Fruit fly (Drosophila melanogaster) whole organism, embryonic: ENCODE measurements around the gene CG14718.

Experiments used
- Asciz ChIP-seq: fragments of 200-800 bp; sonication (Bioruptor generic); optimal IDR thresholded peaks from 2 replicates; lab custom pipeline; 2017; ENCODE audit warnings: missing biosample characterization, mild to moderate bottlenecking, missing genetic modification characterization, missing genetic modification reagents
- Awh ChIP-seq: fragments of 200-800 bp; sonication (Bioruptor generic); IDR thresholded peaks from 2 replicates; pipeline ENCODE4, ENCODE4 v1.3.6; 2022; ENCODE audit warnings: missing biosample characterization, missing genetic modification characterization
- Bdp1 ChIP-seq: fragments of 200-800 bp; sonication (Bioruptor generic); optimal IDR thresholded peaks from 3 replicates; lab custom pipeline; 2016; ENCODE audit warnings: missing biosample characterization, missing genetic modification characterization
- Bgb ChIP-seq: fragments of 200-800 bp; sonication (Bioruptor generic); IDR thresholded peaks from 2 replicates; pipeline ENCODE4 v1.3.6; 2022; ENCODE audit warnings: missing biosample characterization, missing genetic modification characterization; ENCODE audit not compliant: partially characterized antibody
- CG10979 ChIP-seq: fragments of 200-800 bp; sonication (Bioruptor generic); optimal IDR thresholded peaks from 2 replicates; lab custom pipeline; 2018; ENCODE audit warnings: missing biosample characterization, mild to moderate bottlenecking, missing genetic modification characterization, moderate library complexity
- CG11398 ChIP-seq: fragments of 200-800 bp; sonication (Bioruptor generic); optimal IDR thresholded peaks from 2 replicates; lab custom pipeline; 2016; ENCODE audit warnings: missing biosample characterization, missing genetic modification characterization
- CG11456 ChIP-seq: fragments of 200-800 bp; sonication (Bioruptor generic); IDR thresholded peaks from 3 replicates; pipeline ENCODE4 v1.3.6; 2022; ENCODE audit warnings: missing biosample characterization, missing genetic modification characterization
- CG11504 ChIP-seq: fragments of 200-800 bp; sonication (Bioruptor generic); optimal IDR thresholded peaks from 3 replicates; lab custom pipeline; 2019; ENCODE audit warnings: missing biosample characterization, mild to moderate bottlenecking, missing genetic modification characterization, moderate library complexity
- CG12219 ChIP-seq: fragments of 200-800 bp; sonication (Bioruptor generic); optimal IDR thresholded peaks from 3 replicates; lab custom pipeline; 2018; ENCODE audit warnings: missing biosample characterization, mild to moderate bottlenecking, missing genetic modification characterization
- CG1647 ChIP-seq: fragments of 200-800 bp; sonication (Bioruptor generic); optimal IDR thresholded peaks from 3 replicates; lab custom pipeline; 2016; ENCODE audit warnings: missing biosample characterization, missing genetic modification characterization
- CG18011 ChIP-seq: fragments of 200-800 bp; sonication (Bioruptor generic); optimal IDR thresholded peaks from 2 replicates; lab custom pipeline; 2017; ENCODE audit warnings: missing biosample characterization, missing genetic modification characterization, mild to moderate bottlenecking, moderate library complexity, missing genotype
- CG18262 ChIP-seq: fragments of 200-800 bp; optimal IDR thresholded peaks from 3 replicates; lab custom pipeline; 2019; ENCODE audit warnings: missing biosample characterization, mild to moderate bottlenecking, missing genetic modification characterization, moderate library complexity
- CG18764 ChIP-seq: fragments of 200-800 bp; sonication (Bioruptor generic); optimal IDR thresholded peaks from 3 replicates; lab custom pipeline; 2016; ENCODE audit warnings: missing biosample characterization, missing genetic modification characterization
- CG2678 ChIP-seq: fragments of 200-800 bp; sonication (Bioruptor generic); optimal IDR thresholded peaks from 3 replicates; lab custom pipeline; 2019; ENCODE audit warnings: missing biosample characterization, mild to moderate bottlenecking, missing genetic modification characterization, moderate library complexity
- CG4282 ChIP-seq: fragments of 200-800 bp; sonication (Bioruptor generic); optimal IDR thresholded peaks from 2 replicates; lab custom pipeline; 2016; ENCODE audit warnings: missing biosample characterization, missing genetic modification characterization
- CG5953 ChIP-seq: fragments of 200-800 bp; sonication (Bioruptor generic); IDR thresholded peaks from 2 replicates; pipeline ENCODE4 v1.3.6; 2022; ENCODE audit warnings: missing biosample characterization, missing genetic modification characterization
- CG6254 ChIP-seq: fragments of 200-800 bp; sonication (Bioruptor generic); optimal IDR thresholded peaks from 3 replicates; lab custom pipeline; 2017; ENCODE audit warnings: mild to moderate bottlenecking, missing biosample characterization, missing genetic modification reagents, missing genetic modification characterization
- Dad ChIP-seq: fragments of 200-800 bp; sonication (Bioruptor generic); optimal IDR thresholded peaks from 3 replicates; lab custom pipeline; 2016; ENCODE audit warnings: missing biosample characterization, missing genetic modification characterization
- Deaf1 ChIP-seq: fragments of 200-800 bp; optimal IDR thresholded peaks from 3 replicates; lab custom pipeline; 2019; ENCODE audit warnings: missing biosample characterization, mild to moderate bottlenecking, missing genetic modification characterization, moderate library complexity
- HLHmδ ChIP-seq: fragments of 200-800 bp; sonication (Bioruptor generic); optimal IDR thresholded peaks from 2 replicates; lab custom pipeline; 2018; ENCODE audit warnings: missing biosample characterization, mild to moderate bottlenecking, missing genetic modification characterization, moderate library complexity
- Hr51 ChIP-seq, 2 experiments: fragments of 200-800 bp; sonication (Bioruptor generic); optimal IDR thresholded peaks; 2 replicates in 1 of 2; 3 replicates in 1 of 2; lab custom pipeline; 2016 to 2018; ENCODE audit warnings: missing biosample characterization in 2 of 2, missing genetic modification characterization in 2 of 2, mild to moderate bottlenecking in 1 of 2, moderate library complexity in 1 of 2
- Jarid2 ChIP-seq: fragments of 200-800 bp; sonication (Bioruptor generic); optimal IDR thresholded peaks from 3 replicates; lab custom pipeline; 2017; ENCODE audit warnings: mild to moderate bottlenecking, missing biosample characterization, missing genetic modification reagents, missing genetic modification characterization
- Nf-YC ChIP-seq: fragments of 200-800 bp; optimal IDR thresholded peaks from 3 replicates; lab custom pipeline; 2019; ENCODE audit warnings: missing biosample characterization, mild to moderate bottlenecking, missing genetic modification characterization, moderate library complexity
- PHDP ChIP-seq: fragments of 200-800 bp; sonication (Bioruptor generic); optimal IDR thresholded peaks from 3 replicates; lab custom pipeline; 2018; ENCODE audit warnings: missing biosample characterization, mild to moderate bottlenecking, missing genetic modification characterization, moderate library complexity
- Sox100B ChIP-seq: fragments of 200-800 bp; sonication (Bioruptor generic); optimal IDR thresholded peaks from 3 replicates; lab custom pipeline; 2018; ENCODE audit warnings: missing biosample characterization, mild to moderate bottlenecking, missing genetic modification characterization
- Taf1 ChIP-seq: fragments of 200-800 bp; sonication (Bioruptor generic); IDR thresholded peaks from 2 replicates; pipeline ENCODE4 v1.3.6; 2022; ENCODE audit warnings: missing biosample characterization, missing genetic modification characterization
- ash1 ChIP-seq: fragments of 200-800 bp; sonication (Bioruptor generic); optimal IDR thresholded peaks from 2 replicates; lab custom pipeline; 2018; ENCODE audit warnings: missing biosample characterization, mild to moderate bottlenecking, missing genetic modification characterization
- ato ChIP-seq: fragments of 200-800 bp; sonication (Bioruptor generic); IDR thresholded peaks from 2 replicates; pipeline ENCODE4 v1.3.6; 2022; ENCODE audit warnings: missing biosample characterization, missing genetic modification characterization; ENCODE audit not compliant: partially characterized antibody
- bigmax ChIP-seq: fragments of 200-800 bp; sonication (Bioruptor generic); optimal IDR thresholded peaks from 2 replicates; lab custom pipeline; 2018; ENCODE audit warnings: missing biosample characterization, mild to moderate bottlenecking, missing genetic modification characterization
- chif ChIP-seq, 2 experiments: fragments of 200-800 bp; sonication (Bioruptor generic); optimal IDR thresholded peaks; 3 replicates each; lab custom pipeline; 2016; ENCODE audit warnings: missing biosample characterization in 2 of 2, missing genetic modification characterization in 2 of 2
- esg ChIP-seq: fragments of 200-800 bp; sonication (Bioruptor generic); conservative IDR thresholded peaks from 2 replicates; pipeline ENCODE4 v1.3.6; 2022; ENCODE audit warnings: missing biosample characterization, missing genetic modification characterization
- eyg ChIP-seq: fragments of 200-800 bp; sonication (Bioruptor generic); optimal IDR thresholded peaks from 3 replicates; lab custom pipeline; 2016; ENCODE audit warnings: missing biosample characterization, missing genetic modification characterization
- fd96Cb ChIP-seq: fragments of 200-800 bp; sonication (Bioruptor generic); optimal IDR thresholded peaks from 2 replicates; lab custom pipeline; 2018; ENCODE audit warnings: missing biosample characterization, mild to moderate bottlenecking, missing genetic modification characterization, moderate library complexity
- gcm ChIP-seq: fragments of 200-800 bp; sonication (Bioruptor generic); optimal IDR thresholded peaks from 2 replicates; lab custom pipeline; 2019; ENCODE audit warnings: missing biosample characterization, mild to moderate bottlenecking, missing genetic modification characterization, moderate library complexity
- gsb ChIP-seq: fragments of 200-800 bp; sonication (Bioruptor generic); IDR thresholded peaks from 2 replicates; pipeline ENCODE4 v1.3.6; 2022; ENCODE audit warnings: missing biosample characterization, missing genetic modification characterization
- ind ChIP-seq: fragments of 200-800 bp; sonication (Bioruptor generic); optimal IDR thresholded peaks from 3 replicates; lab custom pipeline; 2016; ENCODE audit warnings: missing biosample characterization, missing genetic modification characterization
- klu ChIP-seq: fragments of 200-800 bp; sonication (Bioruptor generic); IDR thresholded peaks from 2 replicates; pipeline ENCODE4 v1.3.6; 2022; ENCODE audit warnings: missing biosample characterization, missing genetic modification characterization
- lab ChIP-seq: fragments of 200-800 bp; sonication (Bioruptor generic); optimal IDR thresholded peaks from 3 replicates; lab custom pipeline; 2017; ENCODE audit warnings: missing biosample characterization, missing genetic modification characterization, mild to moderate bottlenecking, moderate library complexity, missing genetic modification reagents
- nmo ChIP-seq: fragments of 200-800 bp; sonication (Bioruptor generic); optimal IDR thresholded peaks from 2 replicates; lab custom pipeline; 2018; ENCODE audit warnings: missing biosample characterization, mild to moderate bottlenecking, missing genetic modification characterization, moderate library complexity
- odd ChIP-seq: fragments of 200-800 bp; sonication (Bioruptor generic); optimal IDR thresholded peaks from 2 replicates; lab custom pipeline; 2017; ENCODE audit warnings: missing biosample characterization, mild to moderate bottlenecking, missing genetic modification characterization
- org-1 ChIP-seq: fragments of 200-800 bp; sonication (Bioruptor generic); optimal IDR thresholded peaks from 2 replicates; lab custom pipeline; 2017; ENCODE audit warnings: missing biosample characterization, missing genetic modification characterization
- p53 ChIP-seq: fragments of 200-800 bp; sonication (Bioruptor generic); optimal IDR thresholded peaks from 2 replicates; lab custom pipeline; 2016; ENCODE audit warnings: missing biosample characterization, missing genetic modification characterization
- pan ChIP-seq, 4 experiments: fragments of >200 bp in 3 of 4; fragments of 200-800 bp in 1 of 4; sonication (Bioruptor generic) in 1 of 4; optimal IDR thresholded peaks in 3 of 4; IDR thresholded peaks in 1 of 4; 2 replicates each; pipeline versions ENCODE4 v1.3.6 to Lab custom; 2017 to 2022; ENCODE audit warnings: missing biosample characterization in 2 of 4, missing genetic modification characterization in 2 of 4, mixed read lengths in 1 of 4
- run ChIP-seq: fragments of 200-800 bp; sonication (Bioruptor generic); optimal IDR thresholded peaks from 3 replicates; lab custom pipeline; 2018; ENCODE audit warnings: missing biosample characterization, mild to moderate bottlenecking, missing genetic modification characterization
- sug ChIP-seq: fragments of 200-800 bp; optimal IDR thresholded peaks from 2 replicates; lab custom pipeline; 2019; ENCODE audit warnings: missing biosample characterization, mild to moderate bottlenecking, missing genetic modification characterization, moderate library complexity
- tgo ChIP-seq: fragments of 200-800 bp; sonication (Bioruptor generic); IDR thresholded peaks from 3 replicates; pipeline ENCODE4 v1.3.6; 2022; ENCODE audit warnings: missing biosample characterization, missing genetic modification characterization
- trh ChIP-seq: fragments of 200-800 bp; sonication (Bioruptor generic); optimal IDR thresholded peaks from 2 replicates; lab custom pipeline; 2016; ENCODE audit warnings: missing biosample characterization, missing genetic modification characterization
- ttk ChIP-seq: fragments of 200-800 bp; sonication (Bioruptor generic); IDR thresholded peaks from 2 replicates; pipeline ENCODE4 v2.1.2; 2022; ENCODE audit warnings: missing biosample characterization, missing genetic modification characterization
- twi ChIP-seq: fragments of 200-800 bp; optimal IDR thresholded peaks from 2 replicates; lab custom pipeline; 2019; ENCODE audit warnings: missing biosample characterization, mild to moderate bottlenecking, missing genetic modification characterization, moderate library complexity
- unc-4 ChIP-seq: fragments of 200-800 bp; sonication (Bioruptor generic); IDR thresholded peaks from 2 replicates; pipeline ENCODE4 v1.3.6; 2022; ENCODE audit warnings: missing biosample characterization, missing genetic modification characterization; ENCODE audit not compliant: partially characterized antibody

The CG14718 gene

DNA sequence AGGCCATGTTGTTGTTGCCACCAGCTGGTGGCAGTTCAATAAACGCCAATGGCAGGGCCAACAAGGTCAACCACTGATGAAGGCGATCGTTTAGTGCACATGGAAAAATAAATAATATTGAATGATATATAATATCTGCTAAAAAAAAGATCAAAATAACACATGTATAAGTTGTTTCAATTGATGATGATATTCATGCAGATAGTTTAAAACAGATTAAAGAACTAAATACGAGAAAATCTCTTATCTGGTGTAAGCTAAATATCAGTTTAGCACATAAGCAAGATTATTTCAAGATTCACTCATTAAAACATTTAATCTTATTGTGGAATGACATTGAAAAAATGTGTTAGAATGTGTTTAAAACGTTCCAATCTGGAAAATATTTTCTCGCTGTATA is 37.0 kb upstream of the CG14718 start (continued):
- no peak for TF ChIP-seq CG18011 (GFP tag; lab: Kevin White, UChicago)
- TF ChIP-seq CG11456 = no peak
- no peak for TF ChIP-seq p53 (GFP tag; lab: Kevin White, UChicago)
- no peak for TF ChIP-seq chif (GFP tag; optimal IDR thresholded peaks at IDR 0.05; lab: Kevin White, UChicago)
- TF ChIP-seq eyg (GFP tag; lab: Kevin White, UChicago) = no peak
- peak; percentile 68 for TF ChIP-seq CG18262
- no peak for TF ChIP-seq ato (GFP tag; lab: Robert Waterston, UW)
- peak; percentile 26; the same call in 1 of the 2 replicates for TF ChIP-seq esg (GFP tag; lab: Robert Waterston, UW)
- no peak for TF ChIP-seq CG1647
- TF ChIP-seq Hr51 (GFP tag; optimal IDR thresholded peaks at IDR 0.05; lab: Kevin White, UChicago) = peak in 1 of 2 experiments; percentile 83
- peak; percentile 25 for TF ChIP-seq org-1
- TF ChIP-seq ind = peak; percentile 34
- no peak for TF ChIP-seq pan (optimal IDR thresholded peaks at IDR 0.05; lab: Kevin White, UChicago)
- TF ChIP-seq pan (GFP tag; optimal IDR thresholded peaks at IDR 0.05 in 1 of 2, IDR thresholded peaks at IDR 0.05 in 1 of 2) = peak in 1 of 2 experiments; percentile 50
- TF ChIP-seq HLHmδ = no peak
- no peak for TF ChIP-seq CG5953
- peak; percentile 32 for TF ChIP-seq PHDP
- no peak for TF ChIP-seq gsb
- peak; percentile 35; the same call in 1 of the 2 replicates for TF ChIP-seq ttk (GFP tag; lab: Robert Waterston, UW)
- peak; percentile 39; the same call in 1 of the 3 replicates for TF ChIP-seq tgo (GFP tag; lab: Robert Waterston, UW)
- TF ChIP-seq CG6254 = no peak
- TF ChIP-seq nmo (GFP tag; lab: Kevin White, UChicago) = peak; percentile 63
- TF ChIP-seq CG12219 (GFP tag; lab: Kevin White, UChicago) = peak; percentile 4
- TF ChIP-seq CG18764 (GFP tag; lab: Kevin White, UChicago) = no peak
- TF ChIP-seq lab (GFP tag; lab: Kevin White, UChicago) = peak; percentile 48
- TF ChIP-seq ash1 (GFP tag; lab: Kevin White, UChicago) = no peak
- TF ChIP-seq CG11398 = no peak
- TF ChIP-seq sug (tag; lab: Kevin White, UChicago) = peak; percentile 8
- peak; percentile 24 for TF ChIP-seq run (tag; lab: Kevin White, UChicago)
- TF ChIP-seq unc-4 (GFP tag; lab: Robert Waterston, UW) = no peak
- peak; percentile 48 for TF ChIP-seq odd
- peak; percentile 37 for TF ChIP-seq Nf-YC (tag; lab: Kevin White, UChicago)
- TF ChIP-seq gcm (GFP tag; lab: Kevin White, UChicago) = peak; percentile 27
- peak; percentile 38 for TF ChIP-seq CG10979 (tag; lab: Kevin White, UChicago)
- TF ChIP-seq Taf1 (GFP tag; lab: Robert Waterston, UW) = no peak
- no peak for TF ChIP-seq Bgb (GFP tag; lab: Robert Waterston, UW)
- TF ChIP-seq fd96Cb (tag; lab: Kevin White, UChicago) = peak; percentile 56
- no peak for TF ChIP-seq Dad (GFP tag; lab: Kevin White, UChicago)
- peak; percentile 77 for TF ChIP-seq CG2678 (tag; lab: Kevin White, UChicago)
- TF ChIP-seq Bdp1 (GFP tag; lab: Kevin White, UChicago) = no peak
- no peak for TF ChIP-seq CG4282 (GFP tag; lab: Kevin White, UChicago)
- TF ChIP-seq CG11504 (tag; lab: Kevin White, UChicago) = peak; percentile 77
- TF ChIP-seq Jarid2 (GFP tag; lab: Kevin White, UChicago) = no peak
- no peak for TF ChIP-seq klu (GFP tag; lab: Robert Waterston, UW)
- TF ChIP-seq Deaf1 (tag; lab: Kevin White, UChicago) = peak; percentile 12
- TF ChIP-seq twi = no peak
- no peak for TF ChIP-seq trh (GFP tag; lab: Kevin White, UChicago)
- peak; percentile 76 for TF ChIP-seq Sox100B (GFP tag; lab: Kevin White, UChicago)
- TF ChIP-seq Awh (GFP tag; lab: Robert Waterston, UW) = no peak
- TF ChIP-seq Asciz (GFP tag; lab: Kevin White, UChicago) = peak; percentile 45
- no peak for TF ChIP-seq bigmax (GFP tag; lab: Kevin White, UChicago)
